Fruit fly (Drosophila melanogaster): ENCODE data around the gene AsnRS.

Gene AsnRS

DNA sequence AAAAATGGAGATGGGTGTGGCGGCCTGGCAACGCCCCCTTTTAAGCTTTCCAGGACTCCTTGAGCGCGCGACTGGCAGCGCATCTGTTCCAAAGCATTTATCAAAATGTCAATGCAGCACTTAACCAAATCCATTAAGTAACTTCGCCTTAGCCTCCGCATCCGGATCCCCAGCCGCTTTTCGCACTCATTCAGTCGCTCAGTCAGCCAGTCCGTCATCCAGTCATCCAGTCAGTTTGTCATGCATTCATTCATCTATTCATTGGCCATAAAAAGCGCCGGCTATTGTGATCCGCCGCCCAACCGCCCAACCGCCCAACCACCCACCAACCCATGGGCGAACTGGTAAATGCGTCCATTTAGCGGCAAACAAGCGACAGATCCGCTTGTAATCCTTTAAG lies 42.9 kb downstream of the AsnRS start:
- TF ChIP-seq GATAd (GFP tag; optimal IDR thresholded peaks at IDR 0.05) (no peak), sv (GFP tag; optimal IDR thresholded peaks at IDR 0.05) (no peak), CG32264 (GFP tag; optimal IDR thresholded peaks at IDR 0.05) (no peak), sage (GFP tag; optimal IDR thresholded peaks at IDR 0.05) (no peak), N (GFP tag; optimal IDR thresholded peaks at IDR 0.05) (no peak), CrebA (GFP tag; optimal IDR thresholded peaks at IDR 0.05; ENCODE audit: borderline replicate concordance) (no peak), tai (GFP tag; optimal IDR thresholded peaks at IDR 0.05) (no peak), h (GFP tag; optimal IDR thresholded peaks at IDR 0.05) (no peak), usp (GFP tag; optimal IDR thresholded peaks at IDR 0.05) (no peak), HLH106 (tag; optimal IDR thresholded peaks at IDR 0.05) (no peak), Hnf4 (GFP tag; optimal IDR thresholded peaks at IDR 0.05) (no peak), dmrt93B (GFP tag; optimal IDR thresholded peaks at IDR 0.05) (no peak), foxo (GFP tag; optimal IDR thresholded peaks at IDR 0.05) (no peak), Jra (GFP tag; optimal IDR thresholded peaks at IDR 0.05) (no peak), ey (GFP tag; optimal IDR thresholded peaks at IDR 0.05) (no peak), dl (GFP tag; optimal IDR thresholded peaks at IDR 0.05; ENCODE audit: insufficient read depth in 1 of 2, partially characterized antibody in 2 of 2) (no peak), Rel (GFP tag; optimal IDR thresholded peaks at IDR 0.05) (no peak), Rel (tag; optimal IDR thresholded peaks at IDR 0.05) (no peak)

DNA sequence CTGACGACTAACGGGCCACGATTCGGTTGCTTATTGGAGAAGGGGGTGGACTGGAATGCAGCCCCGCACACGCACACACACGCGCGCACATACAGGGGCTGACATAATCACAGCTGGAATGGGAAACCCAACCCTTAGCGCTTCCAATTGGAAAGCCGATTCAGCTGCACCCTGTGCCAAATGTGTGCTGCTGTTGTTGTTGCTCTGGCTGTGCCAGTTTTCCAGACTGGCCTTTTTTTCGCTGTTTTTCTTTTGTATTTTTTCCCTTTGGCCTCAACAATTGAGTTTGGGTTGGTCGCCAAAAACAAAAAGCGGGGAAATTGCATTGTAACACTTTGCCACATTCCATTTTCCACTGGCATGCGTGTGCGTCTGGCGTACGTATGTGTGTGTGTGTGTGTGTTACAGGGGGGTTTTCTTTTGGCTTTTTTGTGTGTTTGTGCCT lies 48.4 kb downstream of the AsnRS start:
- TF ChIP-seq Dfd (GFP tag; optimal IDR thresholded peaks at IDR 0.05) (peak; percentile 60), GATAd (GFP tag; optimal IDR thresholded peaks at IDR 0.05) (no peak)

DNA sequence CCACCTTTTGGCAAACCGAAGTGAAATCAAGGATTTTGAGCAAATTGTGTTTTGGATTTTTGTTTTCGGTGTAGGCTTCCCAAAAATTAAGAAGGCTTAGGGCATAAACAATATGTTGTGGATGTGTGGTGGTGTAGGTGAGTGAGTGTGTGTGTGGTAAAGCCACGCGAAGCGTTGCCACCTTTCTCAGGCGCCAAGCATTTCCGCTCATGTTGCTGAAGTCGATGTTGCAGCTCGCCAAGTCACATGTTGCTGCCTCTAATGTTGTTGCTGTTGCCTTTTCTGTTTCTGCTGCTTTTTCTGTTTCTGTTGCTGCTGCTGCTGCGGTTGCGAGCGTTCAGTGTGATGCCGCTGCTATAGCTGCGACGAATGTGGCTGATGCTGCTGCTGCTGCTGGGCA lies 52.0 kb downstream of the AsnRS start:
- TF ChIP-seq Abd-B (GFP tag; optimal IDR thresholded peaks at IDR 0.05) (no peak), h (GFP tag; optimal IDR thresholded peaks at IDR 0.05) (no peak), fru (GFP tag; optimal IDR thresholded peaks at IDR 0.05) (no peak), ey (GFP tag; optimal IDR thresholded peaks at IDR 0.05) (no peak), OdsH (GFP tag; optimal IDR thresholded peaks at IDR 0.05) (no peak), dl (GFP tag; optimal IDR thresholded peaks at IDR 0.05; ENCODE audit: insufficient read depth in 1 of 2, partially characterized antibody in 2 of 2) (no peak), psq (GFP tag; optimal IDR thresholded peaks at IDR 0.05) (no peak), lola (GFP tag; optimal IDR thresholded peaks at IDR 0.05) (no peak), rgr (GFP tag; optimal IDR thresholded peaks at IDR 0.05) (no peak)

Measured in whole organism, wandering third instar larva.